Worm (Caenorhabditis elegans) whole organism, L2 larva: ENCODE results near the gene clec-190.

Experiments used
- C34F6.9 ChIP-seq: fragments of 150-350 bp; optimal IDR thresholded peaks from 2 replicates; lab custom pipeline; 2014; ENCODE audit warnings: missing biosample characterization, missing genetic modification characterization
- R02D3.7 ChIP-seq: fragments of 150-350 bp; optimal IDR thresholded peaks from 2 replicates; lab custom pipeline; 2014; ENCODE audit warnings: missing biosample characterization, missing genetic modification characterization
- Y55F3AM.14 ChIP-seq: fragments of 200-800 bp; sonication (Bioruptor generic); optimal IDR thresholded peaks from 2 replicates; lab custom pipeline; 2018; ENCODE audit warnings: mild to moderate bottlenecking, missing genetic modification characterization, missing compliant biosample characterization
- ZK546.5 ChIP-seq: sonication (generic microtip); optimal IDR thresholded peaks from 2 replicates; lab custom pipeline; 2017; ENCODE audit warnings: missing biosample characterization, missing genetic modification characterization
- alr-1 ChIP-seq: fragments of 150-350 bp; optimal IDR thresholded peaks from 2 replicates; lab custom pipeline; 2014; ENCODE audit warnings: missing biosample characterization, missing genetic modification characterization
- aly-2 ChIP-seq: fragments of 150-350 bp; optimal IDR thresholded peaks from 2 replicates; lab custom pipeline; 2014; ENCODE audit warnings: missing biosample characterization, missing genetic modification characterization
- blmp-1 ChIP-seq: sonication (generic microtip); optimal IDR thresholded peaks from 2 replicates; lab custom pipeline; 2017; ENCODE audit warnings: missing genetic modification characterization, mild to moderate bottlenecking, missing compliant biosample characterization, antibody characterized with exemption, moderate library complexity; ENCODE audit not compliant: insufficient read depth
- ceh-16 ChIP-seq: fragments of 150-350 bp; optimal IDR thresholded peaks from 2 replicates; lab custom pipeline; 2014; ENCODE audit warnings: missing biosample characterization, missing genetic modification characterization
- crh-2 ChIP-seq: sonication (generic microtip); optimal IDR thresholded peaks from 2 replicates; lab custom pipeline; 2017; ENCODE audit warnings: missing biosample characterization, missing genetic modification characterization
- dmd-4 ChIP-seq: sonication (generic microtip); optimal IDR thresholded peaks from 2 replicates; lab custom pipeline; 2017; ENCODE audit warnings: missing biosample characterization, missing genetic modification characterization
- egl-27 ChIP-seq: sonication (generic microtip); optimal IDR thresholded peaks from 3 replicates; lab custom pipeline; 2017; ENCODE audit warnings: missing biosample characterization, missing genetic modification reagents, missing genetic modification characterization
- elt-1 ChIP-seq: fragments of 150-350 bp; optimal IDR thresholded peaks from 2 replicates; lab custom pipeline; 2014; ENCODE audit warnings: missing biosample characterization, missing genetic modification characterization
- elt-3 ChIP-seq: sonication (generic microtip); optimal IDR thresholded peaks from 2 replicates; lab custom pipeline; 2017; ENCODE audit warnings: missing biosample characterization, missing genetic modification characterization
- gmeb-1 ChIP-seq: fragments of 150-350 bp; optimal IDR thresholded peaks from 2 replicates; lab custom pipeline; 2014; ENCODE audit warnings: missing biosample characterization, missing genetic modification characterization
- lin-11 ChIP-seq: fragments of 150-350 bp; sonication (generic microtip); optimal IDR thresholded peaks from 2 replicates; lab custom pipeline; 2014; ENCODE audit warnings: missing biosample characterization, missing genetic modification characterization, inconsistent platforms, mixed read lengths
- lin-13 ChIP-seq: fragments of 150-350 bp; optimal IDR thresholded peaks from 2 replicates; lab custom pipeline; 2014; ENCODE audit warnings: missing biosample characterization, missing genetic modification reagents, missing genetic modification characterization
- lin-39 ChIP-seq: fragments of 150-350 bp; optimal IDR thresholded peaks from 2 replicates; lab custom pipeline; 2014; ENCODE audit warnings: missing biosample characterization, missing genetic modification reagents, missing genetic modification characterization
- lsy-2 ChIP-seq, 2 experiments: fragments of 150-350 bp in 1 of 2; sonication (generic microtip) in 1 of 2; optimal IDR thresholded peaks; 2 replicates each; lab custom pipeline; 2014 to 2017; ENCODE audit warnings: missing biosample characterization in 2 of 2, missing genetic modification characterization in 2 of 2
- mab-5 ChIP-seq: fragments of 150-350 bp; optimal IDR thresholded peaks from 2 replicates; lab custom pipeline; 2014; ENCODE audit warnings: missing biosample characterization, missing genetic modification characterization
- mbf-1 ChIP-seq: sonication (generic microtip); optimal IDR thresholded peaks from 2 replicates; lab custom pipeline; 2017; ENCODE audit warnings: missing biosample characterization, missing genetic modification characterization
- mdl-1 ChIP-seq, 2 experiments: fragments of 150-350 bp in 1 of 2; sonication (generic microtip) in 1 of 2; optimal IDR thresholded peaks; 2 replicates each; lab custom pipeline; 2017; ENCODE audit warnings: missing biosample characterization in 2 of 2, missing genetic modification characterization in 2 of 2
- nhr-11 ChIP-seq: fragments of 150-350 bp; optimal IDR thresholded peaks from 2 replicates; lab custom pipeline; 2014; ENCODE audit warnings: missing biosample characterization, missing genetic modification characterization
- nhr-12 ChIP-seq: fragments of 150-350 bp; optimal IDR thresholded peaks from 2 replicates; lab custom pipeline; 2014; ENCODE audit warnings: missing biosample characterization, missing genetic modification characterization
- nhr-129 ChIP-seq: fragments of 150-350 bp; optimal IDR thresholded peaks from 2 replicates; lab custom pipeline; 2014; ENCODE audit warnings: missing biosample characterization, missing genetic modification characterization
- nhr-23 ChIP-seq: fragments of 150-350 bp; optimal IDR thresholded peaks from 2 replicates; lab custom pipeline; 2014; ENCODE audit warnings: missing biosample characterization, missing genetic modification reagents, missing genetic modification characterization
- nhr-25 ChIP-seq: fragments of 150-350 bp; sonication (generic microtip); optimal IDR thresholded peaks from 3 replicates; lab custom pipeline; 2014; ENCODE audit warnings: missing biosample characterization, missing genetic modification characterization
- nhr-77 ChIP-seq: fragments of 150-350 bp; optimal IDR thresholded peaks from 2 replicates; lab custom pipeline; 2014; ENCODE audit warnings: missing biosample characterization, missing genetic modification characterization
- peb-1 ChIP-seq: fragments of 150-350 bp; optimal IDR thresholded peaks from 2 replicates; lab custom pipeline; 2014; ENCODE audit warnings: missing biosample characterization, missing genetic modification characterization
- skn-1 ChIP-seq: sonication (generic microtip); optimal IDR thresholded peaks from 2 replicates; lab custom pipeline; 2017; ENCODE audit warnings: missing biosample characterization, missing genetic modification characterization
- sma-3 ChIP-seq: sonication (generic microtip); optimal IDR thresholded peaks from 2 replicates; lab custom pipeline; 2016; ENCODE audit warnings: missing genetic modification reagents, missing genetic modification characterization, missing compliant biosample characterization
- unc-55 ChIP-seq: fragments of 150-350 bp; sonication (generic microtip); optimal IDR thresholded peaks from 3 replicates; lab custom pipeline; 2014; ENCODE audit warnings: missing biosample characterization, missing genetic modification reagents, missing genetic modification characterization
- unc-62 ChIP-seq: fragments of 150-350 bp; optimal IDR thresholded peaks from 2 replicates; lab custom pipeline; 2014; ENCODE audit warnings: missing biosample characterization, missing genetic modification reagents, missing genetic modification characterization
- zag-1 ChIP-seq: fragments of 150-350 bp; optimal IDR thresholded peaks from 2 replicates; lab custom pipeline; 2014; ENCODE audit warnings: missing biosample characterization, missing genetic modification characterization
- ztf-1 ChIP-seq: fragments of 200-800 bp; sonication (Bioruptor generic); conservative IDR thresholded peaks from 2 replicates; pipeline ENCODE4 v1.3.6; 2022; ENCODE audit warnings: missing genetic modification characterization, missing compliant biosample characterization
- ztf-4 ChIP-seq: fragments of 150-350 bp; optimal IDR thresholded peaks from 2 replicates; lab custom pipeline; 2014; ENCODE audit warnings: missing biosample characterization, missing genetic modification characterization

Gene clec-190

DNA sequence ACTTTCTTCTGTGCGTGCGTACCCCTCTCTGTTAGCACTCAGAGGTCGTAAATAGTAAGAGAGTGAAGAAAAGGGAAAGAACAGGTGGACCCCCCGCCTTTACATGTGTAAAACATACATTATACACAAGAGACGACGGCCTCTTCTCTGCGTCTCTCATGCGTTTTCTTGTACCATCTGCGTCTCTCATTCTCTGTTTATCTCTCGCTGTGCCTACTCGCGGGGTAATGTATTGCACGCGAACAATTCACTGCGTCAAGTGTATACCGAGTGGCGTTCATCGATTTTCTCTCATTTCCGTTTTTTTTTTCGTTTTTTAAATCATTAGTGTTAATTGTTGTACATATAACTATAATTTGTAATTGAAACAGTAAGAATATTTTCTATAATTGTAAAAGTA lies 18.7 kb downstream of the clec-190 start:
- no peak for TF ChIP-seq egl-27 (tag; lab: Kevin White, UChicago)
- TF ChIP-seq C34F6.9 (tag; lab: Kevin White, UChicago), result no peak
- no peak for TF ChIP-seq nhr-77 (tag; lab: Kevin White, UChicago)
- no peak for TF ChIP-seq ceh-16 (tag; lab: Kevin White, UChicago)
- TF ChIP-seq lin-39 (tag; lab: Kevin White, UChicago), result no peak
- no peak for TF ChIP-seq Y55F3AM.14 (GFP tag; lab: Kevin White, UChicago)
- no peak for TF ChIP-seq mbf-1
- no peak for TF ChIP-seq blmp-1
- TF ChIP-seq unc-55 (GFP tag; lab: Kevin White, UChicago), result no peak
- no peak for TF ChIP-seq lin-11 (tag; lab: Kevin White, UChicago)
- TF ChIP-seq nhr-129 (tag; lab: Kevin White, UChicago), result peak; percentile 7
- TF ChIP-seq dmd-4 (tag; lab: Kevin White, UChicago), result no peak
- TF ChIP-seq alr-1, result no peak
- TF ChIP-seq ZK546.5 (tag; lab: Kevin White, UChicago), result no peak
- TF ChIP-seq lsy-2 (tag; optimal IDR thresholded peaks at IDR 0.05; lab: Kevin White, UChicago), result no peak
- TF ChIP-seq peb-1 (tag; lab: Kevin White, UChicago), result no peak
- no peak for TF ChIP-seq skn-1
- TF ChIP-seq R02D3.7 (tag; lab: Kevin White, UChicago), result no peak
- peak; percentile 15 for TF ChIP-seq gmeb-1
- TF ChIP-seq zag-1, result no peak
- peak; percentile 53 for TF ChIP-seq lin-13 (GFP tag; lab: Kevin White, UChicago)
- no peak for TF ChIP-seq nhr-23 (tag; lab: Kevin White, UChicago)
- no peak for TF ChIP-seq sma-3
- no peak for TF ChIP-seq elt-1 (tag; lab: Kevin White, UChicago)
- TF ChIP-seq mdl-1 (tag; optimal IDR thresholded peaks at IDR 0.05; lab: Kevin White, UChicago), result no peak
- no peak for TF ChIP-seq elt-3 (tag; lab: Kevin White, UChicago)

DNA sequence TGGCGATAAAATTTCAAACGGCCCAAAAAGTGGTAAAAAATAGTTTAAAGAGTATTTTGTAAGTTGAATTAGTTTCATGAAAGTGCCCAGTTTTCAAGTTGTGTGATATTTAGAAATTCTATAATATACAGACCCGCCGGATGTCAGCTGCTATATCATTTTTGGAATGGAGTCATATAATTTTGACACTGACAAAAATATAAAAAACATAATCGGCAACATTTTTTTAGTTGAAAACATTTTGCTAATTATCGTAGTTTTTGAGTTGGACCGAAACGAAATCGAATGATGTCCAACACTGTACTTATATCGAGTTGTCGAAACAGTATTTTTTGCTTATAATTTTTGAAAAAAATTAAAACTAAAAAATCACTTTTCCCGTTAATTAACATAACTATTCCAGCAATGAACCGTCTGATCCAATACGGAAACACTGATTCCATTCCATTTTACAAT lies 22.7 kb downstream of the clec-190 start, which contains the start of gene srt-44:
Gene srt-44 (plus strand): TSS at position 406 of the 456 bp plus-strand sequence.
- TF ChIP-seq nhr-129 (tag; lab: Kevin White, UChicago), result no peak
- TF ChIP-seq elt-1 (tag; lab: Kevin White, UChicago), result no peak
- TF ChIP-seq elt-3 (tag; lab: Kevin White, UChicago), result no peak
- no peak for TF ChIP-seq ZK546.5 (tag; lab: Kevin White, UChicago)
- no peak for TF ChIP-seq lin-11 (tag; lab: Kevin White, UChicago)
- TF ChIP-seq unc-62, result no peak
- no peak for TF ChIP-seq lsy-2 (tag; optimal IDR thresholded peaks at IDR 0.05; lab: Kevin White, UChicago)
- no peak for TF ChIP-seq mdl-1 (tag; optimal IDR thresholded peaks at IDR 0.05; lab: Kevin White, UChicago)
- no peak for TF ChIP-seq blmp-1
- no peak for TF ChIP-seq skn-1
- no peak for TF ChIP-seq nhr-12 (tag; lab: Kevin White, UChicago)
- TF ChIP-seq R02D3.7 (tag; lab: Kevin White, UChicago), result no peak
- TF ChIP-seq egl-27 (tag; lab: Kevin White, UChicago), result no peak
- TF ChIP-seq ztf-4 (tag; lab: Kevin White, UChicago), result no peak
- TF ChIP-seq lin-13 (GFP tag; lab: Kevin White, UChicago), result no peak
- TF ChIP-seq aly-2 (tag; lab: Kevin White, UChicago), result no peak
- no peak for TF ChIP-seq unc-55 (GFP tag; lab: Kevin White, UChicago)
- no peak for TF ChIP-seq mbf-1
- TF ChIP-seq C34F6.9 (tag; lab: Kevin White, UChicago), result no peak

DNA sequence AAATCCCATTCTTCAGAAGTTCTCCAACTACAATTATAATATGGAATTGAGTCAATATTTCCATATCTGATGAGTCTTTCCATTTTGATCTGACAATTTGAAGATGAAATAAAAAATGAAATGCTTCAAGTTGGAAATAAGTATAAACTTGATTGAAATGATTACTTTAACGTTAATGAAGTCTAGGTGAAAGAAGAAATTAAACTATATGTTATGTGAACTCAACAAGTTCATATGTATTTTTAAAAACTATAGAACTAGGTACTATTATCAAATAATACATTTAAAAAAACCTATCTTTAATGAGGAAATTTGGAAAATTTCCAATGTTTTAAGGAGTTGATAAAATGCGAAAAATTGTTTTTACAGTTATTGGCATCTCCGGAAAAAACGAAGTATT lies 27.6 kb downstream of the clec-190 start, which contains the start of gene srt-49:
Gene srt-49 (minus strand): TSS at position 101 of the 400 bp plus-strand sequence.
- TF ChIP-seq nhr-11 (tag; lab: Kevin White, UChicago), result no peak
- no peak for TF ChIP-seq mbf-1
- no peak for TF ChIP-seq nhr-23 (tag; lab: Kevin White, UChicago)
- TF ChIP-seq R02D3.7 (tag; lab: Kevin White, UChicago), result no peak
- TF ChIP-seq ztf-4 (tag; lab: Kevin White, UChicago), result no peak
- TF ChIP-seq nhr-129 (tag; lab: Kevin White, UChicago), result no peak
- no peak for TF ChIP-seq gmeb-1
- TF ChIP-seq Y55F3AM.14 (GFP tag; lab: Kevin White, UChicago), result no peak
- no peak for TF ChIP-seq unc-62
- no peak for TF ChIP-seq ztf-1 (GFP tag; lab: Robert Waterston, UW)
- no peak for TF ChIP-seq lsy-2 (tag; optimal IDR thresholded peaks at IDR 0.05; lab: Kevin White, UChicago)
- no peak for TF ChIP-seq crh-2 (tag; lab: Kevin White, UChicago)
- no peak for TF ChIP-seq nhr-12 (tag; lab: Kevin White, UChicago)
- TF ChIP-seq peb-1 (tag; lab: Kevin White, UChicago), result no peak
- no peak for TF ChIP-seq skn-1
- TF ChIP-seq mab-5 (tag; lab: Kevin White, UChicago), result no peak
- TF ChIP-seq nhr-25 (tag; lab: Kevin White, UChicago), result no peak
